Fruit fly (Drosophila melanogaster): ENCODE data around the gene Surf6.

Gene Surf6

DNA sequence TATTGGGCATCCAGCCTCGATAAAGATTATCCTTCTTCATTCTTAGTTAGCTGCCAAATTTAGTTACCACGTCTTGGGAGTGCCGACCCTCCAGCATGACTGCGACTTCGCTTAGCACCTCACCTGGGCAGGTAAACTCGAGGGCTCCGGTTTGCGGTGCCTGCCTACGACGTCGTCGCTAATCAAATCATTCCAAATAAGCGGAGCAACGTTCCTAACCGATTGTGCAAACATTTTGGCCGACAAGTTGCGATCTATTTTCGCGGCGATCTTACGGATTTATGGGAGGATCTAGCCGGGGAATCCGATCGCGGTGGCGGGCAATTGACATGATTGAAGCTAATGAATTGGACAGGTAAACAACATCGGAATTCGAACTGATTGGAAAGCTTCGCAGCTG is 13.1 kb upstream of the Surf6 start, which contains the start of gene CG4465:
CG4465 (minus strand) TSS at position 101 of the 400 bp plus-strand sequence.
- TF ChIP-seq fkh (GFP tag; optimal IDR thresholded peaks at IDR 0.05) (peak; percentile 19), fd59A (GFP tag; optimal IDR thresholded peaks at IDR 0.05) (no peak)

DNA sequence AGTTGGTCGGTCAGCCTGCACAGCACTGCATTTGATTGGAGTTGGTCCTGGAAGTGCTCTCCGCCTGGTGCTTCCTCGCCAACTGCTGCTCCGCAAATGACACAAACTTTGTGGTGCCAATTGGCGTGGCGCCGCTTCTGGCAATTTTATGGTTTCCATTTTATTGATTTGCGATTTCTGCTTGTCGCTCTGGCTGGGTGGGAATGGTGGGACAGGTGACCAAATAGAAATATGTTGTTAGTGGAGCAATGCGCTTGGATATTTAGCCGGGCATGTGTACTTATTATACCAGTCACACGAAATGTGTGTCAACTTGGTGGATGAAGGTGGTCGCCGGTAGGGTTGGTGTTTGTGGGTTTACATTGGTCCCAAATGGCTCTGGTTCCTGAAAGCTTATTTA is 10.6 kb upstream of the Surf6 start, which contains the start of the genes Xport-A and Xport-B:
Xport-A (minus strand) TSS at position 101 of the 400 bp plus-strand sequence.
Xport-B (minus strand) TSS at position 101 of the 400 bp plus-strand sequence.
- no peak for TF ChIP-seq Smox (GFP tag; optimal IDR thresholded peaks at IDR 0.05)
- no peak for TF ChIP-seq dac (GFP tag; optimal IDR thresholded peaks at IDR 0.05)
- no peak for TF ChIP-seq Blimp-1 (GFP tag; optimal IDR thresholded peaks at IDR 0.05)
- no peak for TF ChIP-seq Sox102F (GFP tag; optimal IDR thresholded peaks at IDR 0.05)
- no peak for TF ChIP-seq Eip93F (GFP tag; optimal IDR thresholded peaks at IDR 0.05)
- TF ChIP-seq topi (GFP tag; optimal IDR thresholded peaks at IDR 0.05) = no peak
- no peak for TF ChIP-seq Hr38 (GFP tag; optimal IDR thresholded peaks at IDR 0.05)
- TF ChIP-seq acj6 (GFP tag; optimal IDR thresholded peaks at IDR 0.05) = no peak
- no peak for TF ChIP-seq CG6808 (GFP tag; optimal IDR thresholded peaks at IDR 0.05)
- TF ChIP-seq CG4318 (GFP tag; optimal IDR thresholded peaks at IDR 0.05) = no peak
- no peak for TF ChIP-seq CG8632 (GFP tag; optimal IDR thresholded peaks at IDR 0.05)
- no peak for TF ChIP-seq CG1621 (tag; optimal IDR thresholded peaks at IDR 0.05)
- TF ChIP-seq CG10631 (GFP tag; optimal IDR thresholded peaks at IDR 0.05) = no peak
- TF ChIP-seq Met (GFP tag; optimal IDR thresholded peaks at IDR 0.05) = no peak
- TF ChIP-seq OdsH (GFP tag; optimal IDR thresholded peaks at IDR 0.05) = no peak
- no peak for TF ChIP-seq CG9139 (GFP tag; optimal IDR thresholded peaks at IDR 0.05)

DNA sequence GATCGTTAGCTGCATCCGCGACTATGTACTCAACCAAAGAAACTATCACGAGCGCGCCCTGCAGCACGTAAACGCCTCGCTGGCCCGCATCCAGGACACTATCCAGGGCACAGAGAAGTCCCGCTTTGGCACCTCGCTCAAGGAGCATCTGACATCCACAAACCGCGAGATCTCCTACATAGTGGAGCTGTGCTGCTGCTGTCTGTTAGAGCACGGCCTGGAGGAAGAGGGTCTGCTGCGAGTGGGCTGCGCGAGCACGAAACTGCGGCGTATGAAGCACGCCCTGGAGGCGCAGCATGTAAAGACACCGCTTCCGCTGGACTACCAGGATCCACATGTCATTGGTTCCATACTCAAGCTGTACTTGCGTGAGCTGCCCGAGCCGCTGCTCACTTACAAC is 6.4 kb upstream of the Surf6 start:
- no peak for TF ChIP-seq Eip93F (GFP tag; optimal IDR thresholded peaks at IDR 0.05)
- no peak for TF ChIP-seq CG4318 (GFP tag; optimal IDR thresholded peaks at IDR 0.05)
- TF ChIP-seq CG11762 (GFP tag; optimal IDR thresholded peaks at IDR 0.05; ENCODE audit: insufficient read depth) = no peak
- no peak for TF ChIP-seq CG16779 (tag; optimal IDR thresholded peaks at IDR 0.05)
- TF ChIP-seq Hr4 (GFP tag; optimal IDR thresholded peaks at IDR 0.05) = no peak
- no peak for TF ChIP-seq Smox (GFP tag; optimal IDR thresholded peaks at IDR 0.05)
- no peak for TF ChIP-seq CG9139 (GFP tag; optimal IDR thresholded peaks at IDR 0.05)
- no peak for TF ChIP-seq CG8119 (GFP tag; IDR thresholded peaks at IDR 0.05)

DNA sequence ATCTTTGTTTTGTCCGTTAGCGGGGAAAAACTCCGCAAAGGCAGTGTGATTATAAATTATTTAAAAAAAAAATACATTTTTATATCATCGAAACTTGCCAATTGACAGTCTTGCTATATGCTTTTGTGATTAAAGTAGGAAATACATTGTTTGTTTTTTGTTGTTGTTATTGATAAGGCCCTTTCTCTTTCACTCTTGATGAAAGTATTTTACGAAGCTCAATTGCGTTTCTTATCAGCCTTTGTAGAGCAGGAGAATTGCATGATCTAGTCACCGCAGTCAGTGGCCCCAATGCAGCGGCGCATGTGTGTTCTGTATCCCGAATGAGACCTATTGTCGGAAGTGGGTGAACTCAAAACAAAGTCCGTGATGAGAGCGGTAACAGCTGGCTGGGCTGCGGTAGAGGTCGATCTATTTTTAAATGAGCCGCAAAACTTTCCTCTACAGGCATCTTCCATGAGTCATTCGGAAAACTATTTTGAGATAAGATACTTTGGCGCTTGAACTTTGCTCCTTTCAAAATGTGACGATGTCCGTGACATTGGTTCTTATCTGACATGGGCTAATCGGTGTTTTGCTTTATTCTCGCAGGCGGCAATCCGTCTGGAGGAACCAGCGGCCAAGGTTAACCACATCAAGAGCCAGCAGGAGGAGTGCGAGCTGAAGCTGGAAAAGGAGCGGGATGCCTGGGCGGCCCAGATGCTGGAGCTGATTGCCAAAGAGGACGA is 5.8 kb upstream of the Surf6 start:
- TF ChIP-seq CG10669 (GFP tag; optimal IDR thresholded peaks at IDR 0.05) (no peak), svp (GFP tag) (peak; percentile 94), fkh (GFP tag; optimal IDR thresholded peaks at IDR 0.05) (no peak), CG8319 (GFP tag; optimal IDR thresholded peaks at IDR 0.05) (no peak), Met (GFP tag; optimal IDR thresholded peaks at IDR 0.05) (no peak), CG9139 (GFP tag; optimal IDR thresholded peaks at IDR 0.05) (no peak), Blimp-1 (GFP tag; optimal IDR thresholded peaks at IDR 0.05) (no peak), CG15336 (GFP tag; IDR thresholded peaks at IDR 0.05) (no peak), CG4318 (GFP tag; optimal IDR thresholded peaks at IDR 0.05) (no peak), CG34406 (GFP tag; optimal IDR thresholded peaks at IDR 0.05) (no peak), Ets21C (GFP tag; optimal IDR thresholded peaks at IDR 0.05) (no peak), CG7368 (GFP tag; optimal IDR thresholded peaks at IDR 0.05) (no peak), CG3919 (GFP tag; optimal IDR thresholded peaks at IDR 0.05) (no peak), CG3032 (tag; optimal IDR thresholded peaks at IDR 0.05) (no peak), net (GFP tag; optimal IDR thresholded peaks at IDR 0.05) (no peak), dsx (GFP tag; optimal IDR thresholded peaks at IDR 0.05; ENCODE audit: poor library complexity, severe bottlenecking) (peak; percentile 2), Eip75B (GFP tag; optimal IDR thresholded peaks at IDR 0.05) (no peak), lz (GFP tag; optimal IDR thresholded peaks at IDR 0.05) (no peak), Hr38 (GFP tag; optimal IDR thresholded peaks at IDR 0.05) (no peak), Gug (GFP tag; IDR thresholded peaks at IDR 0.05) (no peak), Hr39 (GFP tag; optimal IDR thresholded peaks at IDR 0.05) (no peak), spab (GFP tag; optimal IDR thresholded peaks at IDR 0.05) (no peak), fd85E (GFP tag; optimal IDR thresholded peaks at IDR 0.05) (no peak), CG11902 (GFP tag; optimal IDR thresholded peaks at IDR 0.05) (no peak), esn (GFP tag; optimal IDR thresholded peaks at IDR 0.05) (no peak), salr (GFP tag; optimal IDR thresholded peaks at IDR 0.05) (no peak), Ets96B (tag; optimal IDR thresholded peaks at IDR 0.05) (no peak), Eip93F (GFP tag; optimal IDR thresholded peaks at IDR 0.05) (peak; percentile 48), vri (GFP tag; optimal IDR thresholded peaks at IDR 0.05) (peak; percentile 83), Sox102F (GFP tag; optimal IDR thresholded peaks at IDR 0.05) (no peak)
